Fruit fly (Drosophila melanogaster) whole organism, pupa: Measurements from ENCODE around the gene CG12811.

Experiments used
- CG10348 ChIP-seq: fragments of 200-800 bp; sonication (Bioruptor generic); IDR thresholded peaks from 2 replicates; pipeline ENCODE4 v1.3.6; 2022; ENCODE audit warnings: missing biosample characterization, missing genetic modification characterization
- CG12605 ChIP-seq: fragments of 200-800 bp; sonication (Bioruptor generic); IDR thresholded peaks from 2 replicates; pipeline ENCODE4 v1.3.6; 2022; ENCODE audit warnings: missing biosample characterization, missing genetic modification characterization
- CG13204 ChIP-seq: fragments of 200-800 bp; sonication (Bioruptor generic); optimal IDR thresholded peaks from 2 replicates; lab custom pipeline; 2018; ENCODE audit warnings: missing biosample characterization, mild to moderate bottlenecking, missing genetic modification characterization, moderate library complexity
- CG14655 ChIP-seq: fragments of 200-800 bp; sonication (Bioruptor generic); optimal IDR thresholded peaks from 3 replicates; lab custom pipeline; 2017; ENCODE audit warnings: mild to moderate bottlenecking, missing biosample characterization, missing genetic modification reagents, missing genetic modification characterization
- CG15710 ChIP-seq: fragments of 200-800 bp; sonication (Bioruptor generic); optimal IDR thresholded peaks from 2 replicates; lab custom pipeline; 2018; ENCODE audit warnings: missing biosample characterization, mild to moderate bottlenecking, missing genetic modification characterization, moderate library complexity
- CG17806 ChIP-seq: fragments of 200-800 bp; sonication (Bioruptor generic); optimal IDR thresholded peaks from 2 replicates; lab custom pipeline; 2018; ENCODE audit warnings: missing biosample characterization, mild to moderate bottlenecking, missing genetic modification characterization, moderate library complexity
- CG32121 ChIP-seq: fragments of 200-800 bp; sonication (Bioruptor generic); IDR thresholded peaks from 2 replicates; pipeline ENCODE4 v1.3.6; 2022; ENCODE audit warnings: missing biosample characterization, missing genetic modification characterization
- CG34367 ChIP-seq: fragments of 200-800 bp; sonication (Bioruptor generic); optimal IDR thresholded peaks from 2 replicates; lab custom pipeline; 2018; ENCODE audit warnings: missing biosample characterization, mild to moderate bottlenecking, missing genetic modification characterization
- CG4496 ChIP-seq: fragments of 200-800 bp; sonication (Bioruptor generic); IDR thresholded peaks from 3 replicates; pipeline ENCODE4 v1.3.6; 2022; ENCODE audit warnings: missing biosample characterization, missing genetic modification characterization
- CG8159 ChIP-seq: fragments of 200-800 bp; sonication (Bioruptor generic); optimal IDR thresholded peaks from 3 replicates; lab custom pipeline; 2018; ENCODE audit warnings: missing biosample characterization, mild to moderate bottlenecking, missing genetic modification characterization, moderate library complexity
- CG8301 ChIP-seq: fragments of 200-800 bp; sonication (Bioruptor generic); optimal IDR thresholded peaks from 2 replicates; lab custom pipeline; 2018; ENCODE audit warnings: missing biosample characterization, mild to moderate bottlenecking, missing genetic modification characterization
- CG9948 ChIP-seq: fragments of 200-800 bp; sonication (Bioruptor generic); optimal IDR thresholded peaks from 2 replicates; lab custom pipeline; 2018; ENCODE audit warnings: missing biosample characterization, mild to moderate bottlenecking, missing genetic modification characterization, moderate library complexity
- D1 ChIP-seq: fragments of 200-800 bp; sonication (Bioruptor generic); optimal IDR thresholded peaks from 2 replicates; lab custom pipeline; 2018; ENCODE audit warnings: missing biosample characterization, mild to moderate bottlenecking, missing genetic modification characterization, moderate library complexity
- EcR ChIP-seq: fragments of 200-800 bp; sonication (Bioruptor generic); optimal IDR thresholded peaks from 3 replicates; lab custom pipeline; 2019; ENCODE audit warnings: missing biosample characterization, missing genetic modification characterization, mild to moderate bottlenecking, moderate library complexity, missing genetic modification reagents
- Ets98B ChIP-seq: fragments of 200-800 bp; sonication (Bioruptor generic); IDR thresholded peaks from 2 replicates; pipeline ENCODE4 v1.3.6; 2022; ENCODE audit warnings: missing biosample characterization, missing genetic modification characterization
- Pif1A ChIP-seq: fragments of 200-800 bp; sonication (Bioruptor generic); optimal IDR thresholded peaks from 3 replicates; lab custom pipeline; 2016; ENCODE audit warnings: missing biosample characterization, missing genetic modification characterization
- Pif1B ChIP-seq: fragments of 200-800 bp; sonication (Bioruptor generic); optimal IDR thresholded peaks from 3 replicates; lab custom pipeline; 2016; ENCODE audit warnings: missing biosample characterization, missing genetic modification characterization
- Snoo ChIP-seq: fragments of 200-800 bp; sonication (Bioruptor generic); optimal IDR thresholded peaks from 3 replicates; lab custom pipeline; 2017; ENCODE audit warnings: missing biosample characterization, mild to moderate bottlenecking, missing genetic modification characterization, inconsistent platforms
- fd96Ca ChIP-seq: fragments of 200-800 bp; sonication (Bioruptor generic); IDR thresholded peaks from 3 replicates; pipeline ENCODE4 v1.3.6; 2022; ENCODE audit warnings: missing biosample characterization, missing genetic modification characterization
- gl ChIP-seq: fragments of 200-800 bp; sonication (Bioruptor generic); optimal IDR thresholded peaks from 2 replicates; lab custom pipeline; 2018; ENCODE audit warnings: missing biosample characterization, mild to moderate bottlenecking, missing genetic modification characterization
- rn ChIP-seq: fragments of 200-800 bp; sonication (Bioruptor generic); IDR thresholded peaks from 2 replicates; pipeline ENCODE4 v1.3.6; 2022; ENCODE audit warnings: missing biosample characterization, missing genetic modification characterization

The CG12811 gene

DNA sequence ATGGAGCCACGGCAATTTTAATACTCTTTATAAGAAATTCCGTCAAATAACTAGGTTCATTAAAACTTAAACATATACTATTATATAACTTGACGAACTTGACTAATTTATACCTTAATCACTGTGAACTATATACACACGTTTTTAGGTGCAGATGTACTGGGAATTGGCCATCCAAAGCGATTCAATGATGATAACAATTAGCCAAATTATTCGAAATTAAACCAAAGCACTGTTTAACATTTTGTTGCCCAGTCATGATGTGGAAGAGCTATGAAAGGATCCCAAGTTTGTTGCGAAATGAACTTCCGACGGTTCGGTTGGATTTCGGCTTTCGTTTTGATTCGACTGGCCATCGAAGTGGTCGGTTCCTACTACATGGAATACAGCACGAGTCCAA, 13.7 kb upstream of the CG12811 start, which contains the start of gene CG33630:
CG33630 (plus strand) TSS at position 301 of the 400 bp plus-strand sequence.
- no peak for TF ChIP-seq CG10348 (GFP tag; lab: Robert Waterston, UW)
- TF ChIP-seq gl (tag; lab: Kevin White, UChicago), result no peak
- no peak for TF ChIP-seq Pif1B (GFP tag; lab: Kevin White, UChicago)
- no peak for TF ChIP-seq Pif1A (GFP tag; lab: Kevin White, UChicago)
- TF ChIP-seq CG15710, result no peak
- TF ChIP-seq CG8159 (tag; lab: Kevin White, UChicago), result no peak
- no peak for TF ChIP-seq fd96Ca (GFP tag; lab: Robert Waterston, UW)
- no peak for TF ChIP-seq rn (GFP tag; lab: Robert Waterston, UW)
- no peak for TF ChIP-seq CG17806
- no peak for TF ChIP-seq Ets98B (GFP tag; lab: Robert Waterston, UW)
- no peak for TF ChIP-seq CG14655 (GFP tag; lab: Kevin White, UChicago)
- TF ChIP-seq EcR (GFP tag; lab: Kevin White, UChicago), result no peak
- TF ChIP-seq CG34367 (tag; lab: Kevin White, UChicago), result no peak
- no peak for TF ChIP-seq CG13204 (GFP tag; lab: Kevin White, UChicago)
- TF ChIP-seq CG32121 (GFP tag; lab: Robert Waterston, UW), result no peak
- no peak for TF ChIP-seq D1 (tag; lab: Kevin White, UChicago)
- no peak for TF ChIP-seq CG9948
- TF ChIP-seq CG8301 (tag; lab: Kevin White, UChicago), result no peak
- TF ChIP-seq CG4496 (GFP tag; lab: Robert Waterston, UW), result no peak

DNA sequence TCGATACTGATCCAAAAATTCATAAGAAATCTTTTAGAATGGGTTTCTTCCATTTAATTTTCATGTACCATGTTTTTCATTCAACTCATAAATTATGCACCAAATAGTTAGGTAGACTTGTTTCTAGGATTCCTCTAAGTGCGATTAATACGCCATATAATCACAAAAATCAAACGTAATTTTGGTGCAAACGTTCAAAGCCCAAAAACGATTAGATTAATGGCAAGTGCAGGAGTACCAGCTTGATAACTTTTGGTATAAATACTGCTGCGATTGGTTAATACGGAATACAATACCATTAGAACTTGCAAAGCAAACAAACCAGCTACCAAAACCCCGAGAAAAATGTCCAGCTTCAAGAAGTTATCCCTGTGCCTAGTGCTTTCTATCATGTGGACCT, 11.4 kb upstream of the CG12811 start, which contains the start of gene Npc2c:
Npc2c (plus strand) TSS at position 301 of the 400 bp plus-strand sequence.
- no peak for TF ChIP-seq CG34367 (tag; lab: Kevin White, UChicago)
- TF ChIP-seq gl (tag; lab: Kevin White, UChicago), result no peak
- no peak for TF ChIP-seq Ets98B (GFP tag; lab: Robert Waterston, UW)
- TF ChIP-seq Pif1B (GFP tag; lab: Kevin White, UChicago), result no peak
- TF ChIP-seq CG13204 (GFP tag; lab: Kevin White, UChicago), result no peak
- no peak for TF ChIP-seq fd96Ca (GFP tag; lab: Robert Waterston, UW)
- no peak for TF ChIP-seq CG32121 (GFP tag; lab: Robert Waterston, UW)
- no peak for TF ChIP-seq CG8159 (tag; lab: Kevin White, UChicago)
- no peak for TF ChIP-seq CG9948
- no peak for TF ChIP-seq D1 (tag; lab: Kevin White, UChicago)

DNA sequence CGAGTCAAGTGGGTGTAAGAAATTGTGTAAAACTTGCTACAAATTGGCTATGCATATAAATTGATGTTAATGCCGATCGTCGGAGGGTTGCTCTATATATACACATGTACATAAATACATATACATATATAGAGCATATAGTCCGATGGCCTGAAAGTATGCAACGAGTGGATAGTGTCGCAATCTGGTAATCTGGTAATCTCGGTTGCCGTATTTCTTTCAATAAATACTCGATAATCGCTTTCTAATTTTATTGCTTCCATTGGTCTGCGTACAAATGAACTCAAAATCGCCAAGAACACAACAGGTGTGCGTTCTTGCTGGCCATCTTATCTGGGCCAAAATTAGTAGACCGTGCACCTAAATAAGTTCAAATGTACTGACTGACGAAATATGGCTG, 10.8 kb upstream of the CG12811 start:
- no peak for TF ChIP-seq CG14655 (GFP tag; lab: Kevin White, UChicago)
- no peak for TF ChIP-seq Pif1B (GFP tag; lab: Kevin White, UChicago)
- TF ChIP-seq Snoo, result no peak
- TF ChIP-seq CG34367 (tag; lab: Kevin White, UChicago), result no peak
- no peak for TF ChIP-seq CG15710
- TF ChIP-seq gl (tag; lab: Kevin White, UChicago), result no peak
- TF ChIP-seq, all 21 proteins: peak for 0

DNA sequence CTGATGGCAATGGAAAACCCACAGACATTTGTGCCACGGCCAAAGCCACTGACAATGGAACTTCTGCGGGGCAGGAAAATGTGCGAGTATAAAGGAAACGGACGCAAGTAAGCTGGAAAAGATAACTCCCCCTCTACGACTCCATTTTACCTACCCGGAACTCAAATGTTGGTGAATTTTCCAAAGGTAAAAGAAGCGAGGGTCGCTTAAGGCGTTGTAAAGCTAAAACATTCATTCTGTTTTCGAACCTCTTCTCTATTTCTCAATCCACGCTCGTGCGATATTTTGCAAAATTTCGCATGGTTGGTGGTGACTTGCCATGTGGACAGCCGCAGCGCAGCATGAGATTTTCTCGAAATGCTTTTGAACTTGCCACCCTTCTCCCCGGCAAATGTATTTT, 8.1 kb upstream of the CG12811 start:
- TF ChIP-seq CG12605 (GFP tag; lab: Robert Waterston, UW) (no peak), CG8159 (tag; lab: Kevin White, UChicago) (no peak), Pif1A (GFP tag; lab: Kevin White, UChicago) (no peak), rn (GFP tag; lab: Robert Waterston, UW) (no peak), Pif1B (GFP tag; lab: Kevin White, UChicago) (no peak), fd96Ca (GFP tag; lab: Robert Waterston, UW) (no peak), CG13204 (GFP tag; lab: Kevin White, UChicago) (no peak)
- TF ChIP-seq, all 21 proteins: peak for 0

DNA sequence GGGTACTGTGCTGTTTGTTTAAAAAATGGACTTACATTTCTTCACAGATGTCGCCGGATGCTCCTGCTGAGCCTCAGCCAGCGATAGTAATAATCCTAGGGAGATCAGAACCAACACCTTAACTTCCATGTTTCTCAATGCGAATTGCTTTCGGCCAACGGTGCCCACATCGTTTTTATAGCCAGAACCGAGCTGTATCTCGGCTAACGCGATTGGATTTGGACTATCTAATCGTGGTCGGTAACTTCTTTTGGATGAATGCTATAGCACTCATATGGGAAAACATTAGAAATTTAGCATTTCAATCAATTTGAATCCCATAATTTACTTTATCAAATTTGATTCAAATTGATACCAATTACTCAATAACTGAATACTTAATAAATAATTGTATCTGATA, 7.4 kb upstream of the CG12811 start, which contains the start of gene Npc2d:
Npc2d (minus strand) TSS at position 133 of the 400 bp plus-strand sequence.
- TF ChIP-seq CG17806 (no peak), CG8159 (tag; lab: Kevin White, UChicago) (no peak), fd96Ca (GFP tag; lab: Robert Waterston, UW) (no peak), CG34367 (tag; lab: Kevin White, UChicago) (no peak), CG32121 (GFP tag; lab: Robert Waterston, UW) (no peak), EcR (GFP tag; lab: Kevin White, UChicago) (no peak), rn (GFP tag; lab: Robert Waterston, UW) (no peak), CG15710 (no peak), CG9948 (no peak), CG4496 (GFP tag; lab: Robert Waterston, UW) (no peak), D1 (tag; lab: Kevin White, UChicago) (no peak), CG10348 (GFP tag; lab: Robert Waterston, UW) (no peak), CG8301 (tag; lab: Kevin White, UChicago) (no peak), Pif1A (GFP tag; lab: Kevin White, UChicago) (no peak), Ets98B (GFP tag; lab: Robert Waterston, UW) (no peak), CG14655 (GFP tag; lab: Kevin White, UChicago) (no peak), CG13204 (GFP tag; lab: Kevin White, UChicago) (no peak), gl (tag; lab: Kevin White, UChicago) (no peak), CG12605 (GFP tag; lab: Robert Waterston, UW) (no peak)

DNA sequence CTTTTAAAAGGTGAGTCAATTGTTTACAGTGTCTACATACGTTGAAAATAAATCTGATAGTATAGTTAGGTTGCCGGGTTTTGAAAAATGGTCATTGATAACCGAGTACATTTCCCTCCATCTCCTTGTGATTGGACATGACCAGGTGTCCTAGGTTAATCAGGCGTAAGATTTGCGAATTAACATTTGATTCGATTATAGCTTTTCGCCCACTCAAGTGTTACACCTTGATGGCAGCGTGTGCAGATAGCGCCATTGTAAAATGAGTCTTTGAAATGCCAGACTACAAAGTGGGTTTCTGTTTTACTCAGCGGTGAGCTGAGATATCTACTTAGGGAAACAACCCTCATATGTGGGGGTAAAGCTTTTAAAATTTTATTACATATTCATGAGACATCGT, 6.4 kb upstream of the CG12811 start:
- TF ChIP-seq rn (GFP tag; lab: Robert Waterston, UW) (no peak), CG10348 (GFP tag; lab: Robert Waterston, UW) (no peak), Snoo (no peak), fd96Ca (GFP tag; lab: Robert Waterston, UW) (no peak), CG4496 (GFP tag; lab: Robert Waterston, UW) (no peak), CG32121 (GFP tag; lab: Robert Waterston, UW) (no peak), CG34367 (tag; lab: Kevin White, UChicago) (no peak), CG17806 (no peak), gl (tag; lab: Kevin White, UChicago) (no peak), CG8159 (tag; lab: Kevin White, UChicago) (no peak), CG13204 (GFP tag; lab: Kevin White, UChicago) (no peak), CG14655 (GFP tag; lab: Kevin White, UChicago) (no peak)
